Fruit fly (Drosophila melanogaster) whole organism, embryonic: ENCODE results near the gene Ran-like.

Experiments used
- Asciz ChIP-seq: fragments of 200-800 bp; sonication (Bioruptor generic); optimal IDR thresholded peaks from 2 replicates; lab custom pipeline; 2017; ENCODE audit warnings: missing biosample characterization, mild to moderate bottlenecking, missing genetic modification characterization, missing genetic modification reagents
- Atf-2 ChIP-seq: fragments of 200-800 bp; sonication (Bioruptor generic); optimal IDR thresholded peaks from 2 replicates; lab custom pipeline; 2016; ENCODE audit warnings: missing biosample characterization, missing genetic modification characterization
- B-H2 ChIP-seq: fragments of 200-800 bp; sonication (Bioruptor generic); optimal IDR thresholded peaks from 2 replicates; lab custom pipeline; 2018; ENCODE audit warnings: missing biosample characterization, mild to moderate bottlenecking, missing genetic modification characterization
- BEAF-32 ChIP-seq: fragments of 200-800 bp; sonication (Bioruptor generic); optimal IDR thresholded peaks from 3 replicates; lab custom pipeline; 2017; ENCODE audit warnings: missing biosample characterization, missing genetic modification characterization, mild to moderate bottlenecking, moderate library complexity, missing genetic modification reagents
- CG10543 ChIP-seq: fragments of 200-800 bp; sonication (Bioruptor generic); optimal IDR thresholded peaks from 3 replicates; lab custom pipeline; 2017; ENCODE audit warnings: missing biosample characterization, mild to moderate bottlenecking, missing genetic modification characterization, moderate library complexity
- CG10654 ChIP-seq: fragments of 200-800 bp; sonication (Bioruptor generic); optimal IDR thresholded peaks from 2 replicates; lab custom pipeline; 2016; ENCODE audit warnings: missing biosample characterization, missing genetic modification characterization
- CG12659 ChIP-seq: fragments of 200-800 bp; sonication (Bioruptor generic); optimal IDR thresholded peaks from 3 replicates; lab custom pipeline; 2017; ENCODE audit warnings: mild to moderate bottlenecking, missing biosample characterization, missing genetic modification reagents, missing genetic modification characterization
- CG13123 ChIP-seq: fragments of 200-800 bp; sonication (Bioruptor generic); optimal IDR thresholded peaks from 2 replicates; lab custom pipeline; 2016; ENCODE audit warnings: missing biosample characterization, missing genetic modification characterization
- CG13624 ChIP-seq: fragments of 200-800 bp; sonication (Bioruptor generic); optimal IDR thresholded peaks from 2 replicates; lab custom pipeline; 2016; ENCODE audit warnings: missing biosample characterization, missing genetic modification characterization
- CG15514 ChIP-seq: fragments of 200-800 bp; sonication (Bioruptor generic); optimal IDR thresholded peaks from 3 replicates; lab custom pipeline; 2017; ENCODE audit warnings: missing biosample characterization, missing genetic modification characterization, mild to moderate bottlenecking, moderate library complexity, missing genetic modification reagents
- CG17361 ChIP-seq: fragments of 200-800 bp; sonication (Bioruptor generic); IDR thresholded peaks from 3 replicates; pipeline ENCODE4 v1.3.6; 2022; ENCODE audit warnings: missing biosample characterization, missing genetic modification characterization
- CG18011 ChIP-seq: fragments of 200-800 bp; sonication (Bioruptor generic); optimal IDR thresholded peaks from 2 replicates; lab custom pipeline; 2017; ENCODE audit warnings: missing biosample characterization, missing genetic modification characterization, mild to moderate bottlenecking, moderate library complexity, missing genotype
- CG2678 ChIP-seq: fragments of 200-800 bp; sonication (Bioruptor generic); optimal IDR thresholded peaks from 3 replicates; lab custom pipeline; 2019; ENCODE audit warnings: missing biosample characterization, mild to moderate bottlenecking, missing genetic modification characterization, moderate library complexity
- CG3163 ChIP-seq: fragments of 200-800 bp; sonication (Bioruptor generic); optimal IDR thresholded peaks from 3 replicates; lab custom pipeline; 2016; ENCODE audit warnings: missing biosample characterization, missing genetic modification characterization
- CG34224 ChIP-seq: fragments of 200-800 bp; sonication (Bioruptor generic); IDR thresholded peaks from 3 replicates; pipeline ENCODE4 v1.3.6; 2022; ENCODE audit warnings: missing biosample characterization, missing genetic modification characterization; ENCODE audit not compliant: partially characterized antibody
- CG34376 ChIP-seq: fragments of 200-800 bp; sonication (Bioruptor generic); optimal IDR thresholded peaks from 2 replicates; lab custom pipeline; 2018; ENCODE audit warnings: missing biosample characterization, mild to moderate bottlenecking, missing genetic modification characterization
- CG4282 ChIP-seq: fragments of 200-800 bp; sonication (Bioruptor generic); optimal IDR thresholded peaks from 2 replicates; lab custom pipeline; 2016; ENCODE audit warnings: missing biosample characterization, missing genetic modification characterization
- CG4404 ChIP-seq: fragments of 200-800 bp; sonication (Bioruptor generic); IDR thresholded peaks from 2 replicates; pipeline ENCODE4 v1.3.6; 2022; ENCODE audit warnings: missing biosample characterization, missing genetic modification characterization
- CG5245 ChIP-seq: fragments of 200-800 bp; sonication (Bioruptor generic); optimal IDR thresholded peaks from 3 replicates; lab custom pipeline; 2016; ENCODE audit warnings: missing biosample characterization, missing genetic modification characterization
- CG7839 ChIP-seq: fragments of 200-800 bp; sonication (Bioruptor generic); optimal IDR thresholded peaks from 3 replicates; lab custom pipeline; 2018; ENCODE audit warnings: missing biosample characterization, mild to moderate bottlenecking, missing genetic modification characterization, moderate library complexity
- CG8388 ChIP-seq: fragments of 200-800 bp; sonication (Bioruptor generic); optimal IDR thresholded peaks from 2 replicates; lab custom pipeline; 2019; ENCODE audit warnings: missing biosample characterization, mild to moderate bottlenecking, missing genetic modification characterization, moderate library complexity
- CHES-1-like ChIP-seq: fragments of 200-800 bp; sonication (Bioruptor generic); optimal IDR thresholded peaks from 2 replicates; lab custom pipeline; 2016; ENCODE audit warnings: missing biosample characterization, missing genetic modification characterization
- Deaf1 ChIP-seq: fragments of 200-800 bp; optimal IDR thresholded peaks from 3 replicates; lab custom pipeline; 2019; ENCODE audit warnings: missing biosample characterization, mild to moderate bottlenecking, missing genetic modification characterization, moderate library complexity
- Dll ChIP-seq: fragments of 200-800 bp; sonication (Bioruptor generic); IDR thresholded peaks from 4 replicates; pipeline ENCODE4 v1.3.6; 2022; ENCODE audit warnings: missing biosample characterization, missing genetic modification characterization; ENCODE audit not compliant: partially characterized antibody
- Dp ChIP-seq: fragments of 200-800 bp; sonication (Bioruptor generic); optimal IDR thresholded peaks from 2 replicates; lab custom pipeline; 2018; ENCODE audit warnings: missing biosample characterization, mild to moderate bottlenecking, missing genetic modification characterization, moderate library complexity
- E2f1 ChIP-seq: fragments of 200-800 bp; sonication (Bioruptor generic); IDR thresholded peaks from 2 replicates; pipeline ENCODE4 v1.3.6; 2022; ENCODE audit warnings: missing biosample characterization, missing genetic modification characterization
- Fer1 ChIP-seq: fragments of 200-800 bp; sonication (Bioruptor generic); optimal IDR thresholded peaks from 2 replicates; lab custom pipeline; 2017; ENCODE audit warnings: missing biosample characterization, mild to moderate bottlenecking, missing genetic modification characterization
- Jarid2 ChIP-seq: fragments of 200-800 bp; sonication (Bioruptor generic); optimal IDR thresholded peaks from 3 replicates; lab custom pipeline; 2017; ENCODE audit warnings: mild to moderate bottlenecking, missing biosample characterization, missing genetic modification reagents, missing genetic modification characterization
- Lim3 ChIP-seq: fragments of 200-800 bp; sonication (Bioruptor generic); IDR thresholded peaks from 2 replicates; pipeline ENCODE4 v1.3.6; 2022; ENCODE audit warnings: missing biosample characterization, missing genetic modification characterization
- Med ChIP-seq: fragments of 200-800 bp; sonication (Bioruptor generic); peaks from one replicate; lab custom pipeline; 2016; ENCODE audit warnings: missing biosample characterization, missing genetic modification characterization, mild to moderate bottlenecking, inconsistent platforms, moderate library complexity
- Scr ChIP-seq: fragments of 200-800 bp; sonication (Bioruptor generic); IDR thresholded peaks from 2 replicates; pipeline ENCODE4 v1.3.6; 2022; ENCODE audit warnings: missing biosample characterization, missing genetic modification characterization; ENCODE audit not compliant: partially characterized antibody
- bbx ChIP-seq: fragments of 200-800 bp; sonication (Bioruptor generic); IDR thresholded peaks from 2 replicates; pipeline ENCODE4 v1.3.6; 2022; ENCODE audit warnings: missing biosample characterization, missing genetic modification characterization; ENCODE audit not compliant: partially characterized antibody
- en ChIP-seq: fragments of 200-800 bp; sonication (Bioruptor generic); optimal IDR thresholded peaks from 2 replicates; lab custom pipeline; 2016; ENCODE audit warnings: missing biosample characterization, missing genetic modification characterization
- exex ChIP-seq: fragments of 200-800 bp; sonication (Bioruptor generic); optimal IDR thresholded peaks from 4 replicates; lab custom pipeline; 2018; ENCODE audit warnings: missing biosample characterization, mild to moderate bottlenecking, missing genetic modification characterization, moderate library complexity
- ftz-f1 ChIP-seq: fragments of 200-800 bp; sonication (Bioruptor generic); optimal IDR thresholded peaks from 2 replicates; lab custom pipeline; 2016; ENCODE audit warnings: missing biosample characterization, missing genetic modification characterization
- gce ChIP-seq: fragments of 200-800 bp; sonication (Bioruptor generic); IDR thresholded peaks from 3 replicates; pipeline ENCODE4 v1.3.6; 2022; ENCODE audit warnings: missing biosample characterization, missing genetic modification characterization
- grn ChIP-seq: fragments of 200-800 bp; sonication (Bioruptor generic); optimal IDR thresholded peaks from 3 replicates; lab custom pipeline; 2017; ENCODE audit warnings: missing biosample characterization, missing genetic modification characterization
- gro ChIP-seq: fragments of 200-800 bp; sonication (Bioruptor generic); optimal IDR thresholded peaks from 2 replicates; lab custom pipeline; 2016; ENCODE audit warnings: missing biosample characterization, missing genetic modification characterization
- mirr ChIP-seq: fragments of 200-800 bp; sonication (Bioruptor generic); optimal IDR thresholded peaks from 3 replicates; lab custom pipeline; 2018; ENCODE audit warnings: missing biosample characterization, mild to moderate bottlenecking, missing genetic modification characterization
- otp ChIP-seq: fragments of 200-800 bp; sonication (Bioruptor generic); IDR thresholded peaks from 3 replicates; pipeline ENCODE4, ENCODE4 v1.3.6; 2022; ENCODE audit warnings: missing biosample characterization, missing genetic modification characterization
- ranshi ChIP-seq: fragments of 200-800 bp; sonication (Bioruptor generic); IDR thresholded peaks from 2 replicates; pipeline ENCODE4 v1.3.6; 2022; ENCODE audit warnings: missing biosample characterization, missing genetic modification characterization
- rib ChIP-seq: fragments of 200-800 bp; sonication (Bioruptor generic); IDR thresholded peaks from 2 replicates; pipeline ENCODE4 v1.3.6; 2022; ENCODE audit warnings: missing biosample characterization, missing genetic modification characterization
- sc ChIP-seq, 3 experiments: fragments of >200 bp in 2 of 3; fragments of 200-800 bp in 1 of 3; sonication (Bioruptor generic) in 1 of 3; optimal IDR thresholded peaks; 2 replicates in 2 of 3; 3 replicates in 1 of 3; lab custom pipeline; 2017; ENCODE audit warnings: mild to moderate bottlenecking in 1 of 3, missing biosample characterization in 1 of 3, missing genetic modification characterization in 1 of 3, missing genetic modification reagents in 1 of 3
- sens ChIP-seq: fragments of 200-800 bp; sonication (Bioruptor generic); peaks from one replicate; lab custom pipeline; 2016; ENCODE audit warnings: missing biosample characterization, missing genetic modification characterization
- sqz ChIP-seq: fragments of 200-800 bp; sonication (Bioruptor generic); optimal IDR thresholded peaks from 3 replicates; lab custom pipeline; 2018; ENCODE audit warnings: missing biosample characterization, mild to moderate bottlenecking, missing genetic modification characterization
- sug ChIP-seq: fragments of 200-800 bp; optimal IDR thresholded peaks from 2 replicates; lab custom pipeline; 2019; ENCODE audit warnings: missing biosample characterization, mild to moderate bottlenecking, missing genetic modification characterization, moderate library complexity
- trem ChIP-seq: fragments of 200-800 bp; optimal IDR thresholded peaks from 3 replicates; lab custom pipeline; 2019; ENCODE audit warnings: missing biosample characterization, mild to moderate bottlenecking, missing genetic modification characterization, moderate library complexity
- zen ChIP-seq: fragments of 200-800 bp; sonication (Bioruptor generic); optimal IDR thresholded peaks from 3 replicates; lab custom pipeline; 2018; ENCODE audit warnings: missing biosample characterization, mild to moderate bottlenecking, missing genetic modification characterization, moderate library complexity

Gene Ran-like

DNA sequence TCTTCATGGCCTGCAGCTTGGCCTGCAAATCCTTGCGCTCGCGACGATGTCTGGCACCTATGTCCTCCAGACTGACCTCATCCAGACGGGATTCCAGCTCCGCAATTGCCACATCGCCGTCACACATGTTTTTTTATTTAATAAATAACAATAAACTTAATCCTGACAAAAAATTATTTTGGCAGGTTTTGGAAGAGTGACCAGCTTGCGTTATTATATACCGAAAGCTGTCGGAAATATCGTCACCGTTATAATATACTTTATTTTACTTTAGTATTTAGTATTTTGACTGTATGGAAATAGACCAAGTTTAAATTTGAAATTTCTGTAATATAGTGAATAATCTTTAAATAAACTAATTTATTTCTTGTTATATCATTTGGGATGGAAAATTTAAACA is 19.5 kb upstream of the Ran-like start, which contains the start of gene CG7857 (continued):
- TF ChIP-seq Dp (GFP tag; lab: Kevin White, UChicago) (peak; percentile 72), trem (tag; lab: Kevin White, UChicago) (peak; percentile 31), CG17361 (GFP tag; lab: Robert Waterston, UW) (no peak), ranshi (GFP tag; lab: Robert Waterston, UW) (no peak), CG34224 (GFP tag; lab: Robert Waterston, UW) (no peak), Deaf1 (tag; lab: Kevin White, UChicago) (no peak), zen (tag; lab: Kevin White, UChicago) (no peak), CG4404 (GFP tag; lab: Robert Waterston, UW) (no peak), Scr (GFP tag; lab: Robert Waterston, UW) (0 out of 2 replicates have a peak, but pooled peaks have one; percentile 22), Dll (GFP tag; lab: Robert Waterston, UW) (peak; percentile 40; the same call in 1 of the 4 replicates), CG12659 (GFP tag; lab: Kevin White, UChicago) (peak; percentile 5)
- TF ChIP-seq, all 482 proteins: peak for 17

DNA sequence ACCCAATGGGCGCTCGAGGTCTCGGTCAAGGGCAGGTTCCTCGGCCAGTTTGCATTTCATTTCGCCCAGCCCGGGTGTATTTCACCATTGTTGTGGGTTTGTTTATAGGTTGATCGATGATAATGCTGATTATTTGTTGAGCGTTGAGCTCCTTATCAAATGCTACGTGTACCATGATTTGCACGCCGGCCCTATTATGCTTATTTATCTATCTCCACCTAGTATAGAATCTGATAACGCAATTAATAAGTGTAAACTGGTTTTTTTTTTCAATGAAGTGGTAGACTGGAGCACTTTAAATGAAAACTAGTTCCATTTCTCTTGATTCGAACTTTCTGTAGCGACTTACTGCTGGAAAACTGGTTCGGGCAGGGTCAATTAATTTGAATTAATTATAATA is 17.1 kb upstream of the Ran-like start:
- no peak for TF ChIP-seq CHES-1-like (GFP tag; lab: Kevin White, UChicago)
- peak; percentile 26 for TF ChIP-seq sug (tag; lab: Kevin White, UChicago)
- TF ChIP-seq CG3163 (GFP tag; lab: Kevin White, UChicago), result no peak
- TF ChIP-seq gro (GFP tag; lab: Kevin White, UChicago), result no peak
- no peak for TF ChIP-seq E2f1 (GFP tag; lab: Robert Waterston, UW)
- no peak for TF ChIP-seq Atf-2 (GFP tag; lab: Kevin White, UChicago)
- TF ChIP-seq exex, result peak; percentile 89
- no peak for TF ChIP-seq en
- no peak for TF ChIP-seq CG5245
- peak; percentile 33 for TF ChIP-seq sqz (GFP tag; lab: Kevin White, UChicago)
- 0 out of 2 replicates have a peak, but pooled peaks have one; percentile 25 for TF ChIP-seq rib (GFP tag; lab: Robert Waterston, UW)
- TF ChIP-seq sc (optimal IDR thresholded peaks at IDR 0.05; lab: Kevin White, UChicago), result no peak
- no peak for TF ChIP-seq sc (GFP tag; optimal IDR thresholded peaks at IDR 0.05; lab: Kevin White, UChicago)
- TF ChIP-seq ftz-f1 (GFP tag; lab: Kevin White, UChicago), result peak; percentile 43
- TF ChIP-seq CG13123 (GFP tag; lab: Kevin White, UChicago), result no peak
- TF ChIP-seq mirr (GFP tag; lab: Kevin White, UChicago), result peak; percentile 58
- TF ChIP-seq CG8388 (GFP tag; lab: Kevin White, UChicago), result no peak
- TF ChIP-seq CG15514 (GFP tag; lab: Kevin White, UChicago), result peak; percentile 87
- no peak for TF ChIP-seq bbx (GFP tag; lab: Robert Waterston, UW)
- TF ChIP-seq Lim3 (GFP tag; lab: Robert Waterston, UW), result no peak
- TF ChIP-seq CG34376 (GFP tag; lab: Kevin White, UChicago), result peak; percentile 53
- no peak for TF ChIP-seq otp (GFP tag; lab: Robert Waterston, UW)
- TF ChIP-seq CG13624 (GFP tag; lab: Kevin White, UChicago), result no peak
- peak; percentile 15 for TF ChIP-seq Med (GFP tag; lab: Kevin White, UChicago)
- TF ChIP-seq gce (GFP tag; lab: Robert Waterston, UW), result no peak
- peak; percentile 82 for TF ChIP-seq grn (GFP tag; lab: Kevin White, UChicago)
- TF ChIP-seq sens (GFP tag; lab: Kevin White, UChicago), result peak; percentile 73

dm6 chr3L:15501646-15501972 is 16.4 kb upstream of the Ran-like start:
- TF ChIP-seq Fer1 (GFP tag; lab: Kevin White, UChicago) (peak; percentile 18), BEAF-32 (GFP tag; lab: Kevin White, UChicago) (no peak), CG10654 (GFP tag; lab: Kevin White, UChicago) (no peak), CG13123 (GFP tag; lab: Kevin White, UChicago) (no peak), CG2678 (peak; percentile 29), CG18011 (GFP tag; lab: Kevin White, UChicago) (no peak), CG10543 (GFP tag; lab: Kevin White, UChicago) (peak; percentile 30), CG13624 (GFP tag; lab: Kevin White, UChicago) (no peak), Jarid2 (GFP tag; lab: Kevin White, UChicago) (no peak), CG7839 (tag; lab: Kevin White, UChicago) (peak; percentile 9), CG4282 (GFP tag; lab: Kevin White, UChicago) (no peak), Asciz (GFP tag; lab: Kevin White, UChicago) (no peak), B-H2 (GFP tag; lab: Kevin White, UChicago) (peak; percentile 4)
